Fruit fly (Drosophila melanogaster) whole organism, adult: ENCODE results near the gene kon.

Experiments
- CG11617 ChIP-seq: fragments of 200-800 bp; sonication (Bioruptor generic); optimal IDR thresholded peaks from 2 replicates; lab custom pipeline; 2017; ENCODE audit warnings: mild to moderate bottlenecking, missing biosample characterization, missing genetic modification reagents, missing genetic modification characterization
- CG12768 ChIP-seq: fragments of 200-800 bp; sonication (Bioruptor generic); optimal IDR thresholded peaks from 2 replicates; lab custom pipeline; 2017; ENCODE audit warnings: missing biosample characterization, missing genetic modification characterization, mild to moderate bottlenecking, moderate library complexity, missing genetic modification reagents
- CG14711 ChIP-seq: fragments of 200-800 bp; sonication (Bioruptor generic); optimal IDR thresholded peaks from 2 replicates; lab custom pipeline; 2018; ENCODE audit warnings: missing biosample characterization, mild to moderate bottlenecking, missing genetic modification characterization, moderate library complexity
- CG1620 ChIP-seq: fragments of 200-800 bp; sonication (Bioruptor generic); optimal IDR thresholded peaks from 2 replicates; lab custom pipeline; 2016; ENCODE audit warnings: missing biosample characterization, missing genetic modification characterization
- CG33017 ChIP-seq: fragments of 200-800 bp; sonication (Bioruptor generic); optimal IDR thresholded peaks from 2 replicates; lab custom pipeline; 2018; ENCODE audit warnings: missing biosample characterization, mild to moderate bottlenecking, missing genetic modification characterization, moderate library complexity
- CG5204 ChIP-seq: fragments of 200-800 bp; sonication (Bioruptor generic); optimal IDR thresholded peaks from 2 replicates; lab custom pipeline; 2016; ENCODE audit warnings: missing biosample characterization, missing genetic modification characterization
- CG7045 ChIP-seq: fragments of 200-800 bp; sonication (Bioruptor generic); optimal IDR thresholded peaks from 2 replicates; lab custom pipeline; 2017; ENCODE audit warnings: missing biosample characterization, mild to moderate bottlenecking, missing genetic modification characterization
- CG7101 ChIP-seq: fragments of 200-800 bp; sonication (Bioruptor generic); optimal IDR thresholded peaks from 2 replicates; lab custom pipeline; 2018; ENCODE audit warnings: missing biosample characterization, mild to moderate bottlenecking, missing genetic modification characterization, moderate library complexity
- Clk ChIP-seq: fragments of 200-800 bp; sonication (Bioruptor generic); optimal IDR thresholded peaks from 2 replicates; lab custom pipeline; 2017; ENCODE audit warnings: missing biosample characterization, missing genetic modification characterization
- Crg-1 ChIP-seq: fragments of 200-800 bp; sonication (Bioruptor generic); optimal IDR thresholded peaks from 2 replicates; lab custom pipeline; 2016; ENCODE audit warnings: missing biosample characterization, missing genetic modification characterization
- Hr96 ChIP-seq: fragments of 200-800 bp; sonication (Bioruptor generic); optimal IDR thresholded peaks from 2 replicates; lab custom pipeline; 2016; ENCODE audit warnings: missing biosample characterization, missing genetic modification characterization
- Mnt ChIP-seq: fragments of 200-800 bp; sonication (Bioruptor generic); optimal IDR thresholded peaks from 2 replicates; lab custom pipeline; 2016; ENCODE audit warnings: missing biosample characterization, mild to moderate bottlenecking, missing genetic modification characterization
- bab1 ChIP-seq: fragments of 200-800 bp; sonication (Bioruptor generic); optimal IDR thresholded peaks from 3 replicates; lab custom pipeline; 2019; ENCODE audit warnings: missing biosample characterization, mild to moderate bottlenecking, missing genetic modification characterization, moderate library complexity
- cic ChIP-seq: fragments of 200-800 bp; sonication (Bioruptor generic); optimal IDR thresholded peaks from 2 replicates; lab custom pipeline; 2017; ENCODE audit warnings: missing biosample characterization, mild to moderate bottlenecking, missing genetic modification characterization, moderate library complexity
- cnc ChIP-seq, 2 experiments: fragments of >200 bp; optimal IDR thresholded peaks; 2 replicates each; lab custom pipeline; 2017
- kay ChIP-seq: fragments of 200-800 bp; sonication (Bioruptor generic); peaks from one replicate; lab custom pipeline; 2016; ENCODE audit warnings: missing biosample characterization, missing genetic modification characterization, borderline replicate concordance
- ovo ChIP-seq: fragments of 200-800 bp; sonication (Bioruptor generic); optimal IDR thresholded peaks from 2 replicates; lab custom pipeline; 2016; ENCODE audit warnings: missing biosample characterization, missing genetic modification characterization
- pad ChIP-seq: fragments of 200-800 bp; sonication (Bioruptor generic); optimal IDR thresholded peaks from 3 replicates; lab custom pipeline; 2017; ENCODE audit warnings: missing biosample characterization, missing genetic modification characterization, mild to moderate bottlenecking, moderate library complexity, missing genetic modification reagents
- tj ChIP-seq: fragments of 200-800 bp; sonication (Bioruptor generic); optimal IDR thresholded peaks from 3 replicates; lab custom pipeline; 2017; ENCODE audit warnings: missing biosample characterization, mild to moderate bottlenecking, missing genetic modification characterization, moderate library complexity
- toe ChIP-seq: fragments of 200-800 bp; sonication (Bioruptor generic); optimal IDR thresholded peaks from 2 replicates; lab custom pipeline; 2016; ENCODE audit warnings: missing biosample characterization, missing genetic modification characterization

Gene kon

dm6 chr2L:18523003-18523402, 19.2 kb upstream of the kon start:
- no peak for TF ChIP-seq toe (GFP tag; lab: Kevin White, UChicago)
- TF ChIP-seq Mnt (GFP tag; lab: Kevin White, UChicago): no peak
- TF ChIP-seq bab1 (GFP tag; lab: Kevin White, UChicago): no peak
- TF ChIP-seq CG1620: no peak
- TF ChIP-seq CG14711: no peak
- TF ChIP-seq CG12768 (GFP tag; lab: Kevin White, UChicago): no peak
- no peak for TF ChIP-seq CG11617 (GFP tag; lab: Kevin White, UChicago)
- TF ChIP-seq CG33017 (tag; lab: Kevin White, UChicago): no peak
- TF ChIP-seq pad (GFP tag; lab: Kevin White, UChicago): no peak
- no peak for TF ChIP-seq Clk
- TF ChIP-seq CG7045 (GFP tag; lab: Kevin White, UChicago): no peak
- no peak for TF ChIP-seq kay (GFP tag; lab: Kevin White, UChicago)
- no peak for TF ChIP-seq CG5204 (GFP tag; lab: Kevin White, UChicago)

dm6 chr2L:18522258-18522657, 18.5 kb upstream of the kon start:
- no peak for TF ChIP-seq Crg-1 (GFP tag; lab: Kevin White, UChicago)
- no peak for TF ChIP-seq Mnt (GFP tag; lab: Kevin White, UChicago)
- no peak for TF ChIP-seq Clk
- no peak for TF ChIP-seq CG7045 (GFP tag; lab: Kevin White, UChicago)
- no peak for TF ChIP-seq toe (GFP tag; lab: Kevin White, UChicago)
- TF ChIP-seq bab1 (GFP tag; lab: Kevin White, UChicago): no peak
- no peak for TF ChIP-seq CG14711
- TF ChIP-seq CG11617 (GFP tag; lab: Kevin White, UChicago): no peak
- no peak for TF ChIP-seq CG1620
- no peak for TF ChIP-seq cnc (optimal IDR thresholded peaks at IDR 0.05; lab: Kevin White, UChicago)

dm6 chr2L:18518852-18519251, 15.1 kb upstream of the kon start:
- TF ChIP-seq cnc (optimal IDR thresholded peaks at IDR 0.05; lab: Kevin White, UChicago) (no peak), Mnt (GFP tag; lab: Kevin White, UChicago) (no peak), CG11617 (GFP tag; lab: Kevin White, UChicago) (no peak), toe (GFP tag; lab: Kevin White, UChicago) (no peak), CG5204 (GFP tag; lab: Kevin White, UChicago) (no peak)

dm6 chr2L:18517002-18517635, 13.3 kb upstream of the kon start, which contains the start of gene CG10211:
TSS of gene CG10211 (plus strand) at chr2L:18517487.
- TF ChIP-seq kay (GFP tag; lab: Kevin White, UChicago): no peak
- no peak for TF ChIP-seq cnc (optimal IDR thresholded peaks at IDR 0.05; lab: Kevin White, UChicago)
- TF ChIP-seq CG14711: no peak
- TF ChIP-seq tj (GFP tag; lab: Kevin White, UChicago): no peak
- no peak for TF ChIP-seq Clk
- no peak for TF ChIP-seq CG5204 (GFP tag; lab: Kevin White, UChicago)
- TF ChIP-seq bab1 (GFP tag; lab: Kevin White, UChicago): no peak
- no peak for TF ChIP-seq CG12768 (GFP tag; lab: Kevin White, UChicago)

- no peak for TF ChIP-seq CG7101 (tag; lab: Kevin White, UChicago)
These were observed 12.6 kb upstream of the kon start for dm6 chr2L:18516367-18516766.

dm6 chr2L:18513402-18513801, 9.6 kb upstream of the kon start:
- TF ChIP-seq pad (GFP tag; lab: Kevin White, UChicago) (no peak), CG11617 (GFP tag; lab: Kevin White, UChicago) (no peak), Hr96 (GFP tag; lab: Kevin White, UChicago) (no peak), toe (GFP tag; lab: Kevin White, UChicago) (no peak), CG12768 (GFP tag; lab: Kevin White, UChicago) (no peak), CG1620 (no peak), Clk (no peak)

dm6 chr2L:18509181-18509580, 5.4 kb upstream of the kon start, which contains the start of gene Ugt301D1:
TSS of gene Ugt301D1 (plus strand) at chr2L:18509560.
- TF ChIP-seq CG7101 (tag; lab: Kevin White, UChicago) (peak; percentile 26), cnc (optimal IDR thresholded peaks at IDR 0.05; lab: Kevin White, UChicago) (no peak), Clk (no peak), bab1 (GFP tag; lab: Kevin White, UChicago) (no peak), CG1620 (no peak), CG14711 (no peak), kay (GFP tag; lab: Kevin White, UChicago) (peak; percentile 86), cic (GFP tag; lab: Kevin White, UChicago) (peak; percentile 68), Hr96 (GFP tag; lab: Kevin White, UChicago) (no peak), CG12768 (GFP tag; lab: Kevin White, UChicago) (peak; percentile 60), CG11617 (GFP tag; lab: Kevin White, UChicago) (peak; percentile 38), ovo (GFP tag; lab: Kevin White, UChicago) (no peak), CG5204 (GFP tag; lab: Kevin White, UChicago) (no peak), tj (GFP tag; lab: Kevin White, UChicago) (no peak), pad (GFP tag; lab: Kevin White, UChicago) (peak; percentile 33), Crg-1 (GFP tag; lab: Kevin White, UChicago) (no peak), Mnt (GFP tag; lab: Kevin White, UChicago) (peak; percentile 43), CG33017 (tag; lab: Kevin White, UChicago) (no peak), CG7045 (GFP tag; lab: Kevin White, UChicago) (peak; percentile 15), toe (GFP tag; lab: Kevin White, UChicago) (no peak)
